Fruit fly (Drosophila melanogaster): Measurements from ENCODE around the gene MtnF.

MtnF gene

dm6 chr3R:24593733-24594132 is 41.2 kb downstream of the MtnF start:
- TF ChIP-seq CG6163 (GFP tag; IDR thresholded peaks at IDR 0.05), result peak; percentile 46; the same call in 1 of the 3 replicates
- TF ChIP-seq Eip78C (GFP tag), result peak; percentile 46
- TF ChIP-seq CG1621 (tag; optimal IDR thresholded peaks at IDR 0.05), result peak; percentile 11
- peak; percentile 30 for TF ChIP-seq Blimp-1 (GFP tag; optimal IDR thresholded peaks at IDR 0.05)
- no peak for TF ChIP-seq CG6808 (GFP tag; optimal IDR thresholded peaks at IDR 0.05)
- peak; percentile 55 for TF ChIP-seq CG8319 (GFP tag; optimal IDR thresholded peaks at IDR 0.05)
- peak; percentile 20 to 70 for TF ChIP-seq ss (GFP tag; optimal IDR thresholded peaks at IDR 0.05)
- TF ChIP-seq dsx (GFP tag; optimal IDR thresholded peaks at IDR 0.05; ENCODE audit: poor library complexity, severe bottlenecking), result peak; percentile 44
- no peak for TF ChIP-seq CG3919 (GFP tag; optimal IDR thresholded peaks at IDR 0.05)
- TF ChIP-seq esn (GFP tag; optimal IDR thresholded peaks at IDR 0.05), result no peak
- no peak for TF ChIP-seq dac (GFP tag; optimal IDR thresholded peaks at IDR 0.05)

- TF ChIP-seq lz (GFP tag; optimal IDR thresholded peaks at IDR 0.05), result no peak
- no peak for TF ChIP-seq CG31627 (GFP tag; optimal IDR thresholded peaks at IDR 0.05)
- TF ChIP-seq dsx (GFP tag; optimal IDR thresholded peaks at IDR 0.05; ENCODE audit: poor library complexity, severe bottlenecking), result peak; percentile 26
- peak in 1 of 2 experiments; percentile 22 for TF ChIP-seq ss (GFP tag; optimal IDR thresholded peaks at IDR 0.05)
Measured at dm6 chr3R:24590276-24590675, 44.7 kb downstream of the MtnF start.

- TF ChIP-seq CG3032 (tag; optimal IDR thresholded peaks at IDR 0.05) (no peak), fd85E (GFP tag; optimal IDR thresholded peaks at IDR 0.05) (no peak), Sox14 (GFP tag; optimal IDR thresholded peaks at IDR 0.05) (no peak), net (GFP tag; optimal IDR thresholded peaks at IDR 0.05) (no peak), vri (GFP tag; optimal IDR thresholded peaks at IDR 0.05) (no peak), CG6808 (GFP tag; optimal IDR thresholded peaks at IDR 0.05) (peak; percentile 7), pdm3 (GFP tag; optimal IDR thresholded peaks at IDR 0.05) (no peak), Hr38 (GFP tag; optimal IDR thresholded peaks at IDR 0.05) (no peak), CG6163 (GFP tag; IDR thresholded peaks at IDR 0.05) (no peak), svp (GFP tag) (no peak), Hr39 (GFP tag; optimal IDR thresholded peaks at IDR 0.05) (no peak), cyc (GFP tag; optimal IDR thresholded peaks at IDR 0.05) (no peak), Lpt (GFP tag; optimal IDR thresholded peaks at IDR 0.05) (no peak), CG11902 (GFP tag; optimal IDR thresholded peaks at IDR 0.05) (no peak), topi (GFP tag; optimal IDR thresholded peaks at IDR 0.05) (no peak), ss (GFP tag; optimal IDR thresholded peaks at IDR 0.05) (peak; percentile 18 to 20), spab (GFP tag; optimal IDR thresholded peaks at IDR 0.05) (no peak), CG3919 (GFP tag; optimal IDR thresholded peaks at IDR 0.05) (peak; percentile 25), acj6 (GFP tag; optimal IDR thresholded peaks at IDR 0.05) (no peak), Smox (GFP tag; optimal IDR thresholded peaks at IDR 0.05) (no peak), CG10631 (GFP tag; optimal IDR thresholded peaks at IDR 0.05) (no peak), Eip93F (GFP tag; optimal IDR thresholded peaks at IDR 0.05) (no peak), CG31627 (GFP tag; optimal IDR thresholded peaks at IDR 0.05) (no peak), CG4318 (GFP tag; optimal IDR thresholded peaks at IDR 0.05) (no peak), CG34406 (GFP tag; optimal IDR thresholded peaks at IDR 0.05) (no peak), CG16779 (tag; optimal IDR thresholded peaks at IDR 0.05) (no peak), salr (GFP tag; optimal IDR thresholded peaks at IDR 0.05) (no peak), CG15336 (GFP tag; IDR thresholded peaks at IDR 0.05) (no peak), CG8632 (GFP tag; optimal IDR thresholded peaks at IDR 0.05) (no peak), Gug (GFP tag; IDR thresholded peaks at IDR 0.05) (no peak), CG8319 (GFP tag; optimal IDR thresholded peaks at IDR 0.05) (no peak), OdsH (GFP tag; optimal IDR thresholded peaks at IDR 0.05) (no peak), CG7368 (GFP tag; optimal IDR thresholded peaks at IDR 0.05) (no peak), Eip78C (GFP tag) (peak; percentile 21), dsx (GFP tag; optimal IDR thresholded peaks at IDR 0.05; ENCODE audit: poor library complexity, severe bottlenecking) (peak; percentile 58), CG6854 (GFP tag; optimal IDR thresholded peaks at IDR 0.05) (peak; percentile 10), Blimp-1 (GFP tag; optimal IDR thresholded peaks at IDR 0.05) (no peak), Met (GFP tag; optimal IDR thresholded peaks at IDR 0.05) (no peak), Ets96B (tag; optimal IDR thresholded peaks at IDR 0.05) (no peak), eg (GFP tag; IDR thresholded peaks at IDR 0.05) (no peak), Eip75B (GFP tag; optimal IDR thresholded peaks at IDR 0.05) (no peak)
Measured at dm6 chr3R:24588829-24589638, 45.9 kb downstream of the MtnF start.

Measured in whole organism, prepupa.